Fruit fly (Drosophila melanogaster) whole organism, pupa: ENCODE measurements around the gene CG2321.

Source experiments
- CG10348 ChIP-seq: fragments of 200-800 bp; sonication (Bioruptor generic); IDR thresholded peaks from 2 replicates; pipeline ENCODE4 v1.3.6; 2022; ENCODE audit warnings: missing biosample characterization, missing genetic modification characterization
- CG12605 ChIP-seq: fragments of 200-800 bp; sonication (Bioruptor generic); IDR thresholded peaks from 2 replicates; pipeline ENCODE4 v1.3.6; 2022; ENCODE audit warnings: missing biosample characterization, missing genetic modification characterization
- CG9948 ChIP-seq: fragments of 200-800 bp; sonication (Bioruptor generic); optimal IDR thresholded peaks from 2 replicates; lab custom pipeline; 2018; ENCODE audit warnings: missing biosample characterization, mild to moderate bottlenecking, missing genetic modification characterization, moderate library complexity
- EcR ChIP-seq: fragments of 200-800 bp; sonication (Bioruptor generic); optimal IDR thresholded peaks from 3 replicates; lab custom pipeline; 2019; ENCODE audit warnings: missing biosample characterization, missing genetic modification characterization, mild to moderate bottlenecking, moderate library complexity, missing genetic modification reagents
- Pif1B ChIP-seq: fragments of 200-800 bp; sonication (Bioruptor generic); optimal IDR thresholded peaks from 3 replicates; lab custom pipeline; 2016; ENCODE audit warnings: missing biosample characterization, missing genetic modification characterization
- rn ChIP-seq: fragments of 200-800 bp; sonication (Bioruptor generic); IDR thresholded peaks from 2 replicates; pipeline ENCODE4 v1.3.6; 2022; ENCODE audit warnings: missing biosample characterization, missing genetic modification characterization

dm6 chr3R:29494482-29494881, 5.4 kb upstream of the CG2321 start, which contains the start of gene FipoQ:
- no peak for TF ChIP-seq rn (GFP tag; lab: Robert Waterston, UW)
- TF ChIP-seq EcR (GFP tag; lab: Kevin White, UChicago) = no peak
- TF ChIP-seq CG9948 (tag; lab: Kevin White, UChicago) = no peak
- TF ChIP-seq Pif1B = no peak
- no peak for TF ChIP-seq CG12605 (GFP tag; lab: Robert Waterston, UW)
- TF ChIP-seq CG10348 (GFP tag; lab: Robert Waterston, UW) = no peak
